Fruit fly (Drosophila melanogaster) whole organism, embryonic: ENCODE results near the gene CG13675.

Experiments
- Bdp1 ChIP-seq: fragments of 200-800 bp; sonication (Bioruptor generic); optimal IDR thresholded peaks from 3 replicates; lab custom pipeline; 2016; ENCODE audit warnings: missing biosample characterization, missing genetic modification characterization
- CG10366 ChIP-seq: fragments of 200-800 bp; sonication (Bioruptor generic); IDR thresholded peaks from 2 replicates; pipeline ENCODE4 v1.3.6; 2022; ENCODE audit warnings: missing biosample characterization, missing genetic modification characterization
- CG11695 ChIP-seq: fragments of 200-800 bp; sonication (Bioruptor generic); IDR thresholded peaks from 3 replicates; pipeline ENCODE4 v1.3.6; 2022; ENCODE audit warnings: missing biosample characterization, missing genetic modification characterization
- CG11723 ChIP-seq: fragments of 200-800 bp; sonication (Bioruptor generic); optimal IDR thresholded peaks from 2 replicates; lab custom pipeline; 2017; ENCODE audit warnings: missing biosample characterization, mild to moderate bottlenecking, missing genetic modification characterization
- CG12104 ChIP-seq: fragments of 200-800 bp; sonication (Bioruptor generic); optimal IDR thresholded peaks from 3 replicates; lab custom pipeline; 2016; ENCODE audit warnings: missing biosample characterization, missing genetic modification characterization
- CG12744 ChIP-seq: fragments of 200-800 bp; sonication (Bioruptor generic); optimal IDR thresholded peaks from 2 replicates; lab custom pipeline; 2016; ENCODE audit warnings: missing biosample characterization, missing genetic modification characterization
- CG14014 ChIP-seq: fragments of 200-800 bp; sonication (Bioruptor generic); IDR thresholded peaks from 2 replicates; pipeline ENCODE4 v1.3.6; 2022; ENCODE audit warnings: missing biosample characterization, missing genetic modification characterization
- CG14860 ChIP-seq: fragments of 200-800 bp; sonication (Bioruptor generic); IDR thresholded peaks from 3 replicates; pipeline ENCODE4 v1.3.6; 2022; ENCODE audit warnings: missing biosample characterization, missing genetic modification characterization; ENCODE audit not compliant: partially characterized antibody
- CG14965 ChIP-seq: fragments of 200-800 bp; sonication (Bioruptor generic); optimal IDR thresholded peaks from 2 replicates; lab custom pipeline; 2016; ENCODE audit warnings: missing biosample characterization, missing genetic modification characterization, borderline replicate concordance
- CG18011 ChIP-seq: fragments of 200-800 bp; sonication (Bioruptor generic); optimal IDR thresholded peaks from 2 replicates; lab custom pipeline; 2017; ENCODE audit warnings: missing biosample characterization, missing genetic modification characterization, mild to moderate bottlenecking, moderate library complexity, missing genotype
- CG2875 ChIP-seq: fragments of 200-800 bp; sonication (Bioruptor generic); optimal IDR thresholded peaks from 2 replicates; lab custom pipeline; 2017; ENCODE audit warnings: missing biosample characterization, mild to moderate bottlenecking, missing genetic modification characterization, missing genetic modification reagents
- CG31224 ChIP-seq: fragments of 200-800 bp; sonication (Bioruptor generic); IDR thresholded peaks from 2 replicates; pipeline ENCODE4 v1.3.6; 2022; ENCODE audit warnings: missing biosample characterization, missing genetic modification characterization
- CG32772 ChIP-seq: fragments of 200-800 bp; sonication (Bioruptor generic); IDR thresholded peaks from 2 replicates; pipeline ENCODE4 v1.3.6; 2022; ENCODE audit warnings: missing biosample characterization, missing genetic modification characterization
- CG3281 ChIP-seq: fragments of 200-800 bp; sonication (Bioruptor generic); optimal IDR thresholded peaks from 3 replicates; lab custom pipeline; 2017; ENCODE audit warnings: missing biosample characterization, mild to moderate bottlenecking, missing genetic modification characterization
- CG4360 ChIP-seq: fragments of 200-800 bp; sonication (Bioruptor generic); IDR thresholded peaks from 2 replicates; pipeline ENCODE4 v1.3.6; 2022; ENCODE audit warnings: missing biosample characterization, missing genetic modification characterization
- CG5953 ChIP-seq: fragments of 200-800 bp; sonication (Bioruptor generic); IDR thresholded peaks from 2 replicates; pipeline ENCODE4 v1.3.6; 2022; ENCODE audit warnings: missing biosample characterization, missing genetic modification characterization
- CG6765 ChIP-seq: fragments of 200-800 bp; sonication (Bioruptor generic); optimal IDR thresholded peaks from 3 replicates; lab custom pipeline; 2017; ENCODE audit warnings: missing biosample characterization, mild to moderate bottlenecking, missing genetic modification characterization
- CG8089 ChIP-seq: fragments of 200-800 bp; sonication (Bioruptor generic); optimal IDR thresholded peaks from 3 replicates; lab custom pipeline; 2016; ENCODE audit warnings: missing biosample characterization, missing genetic modification characterization
- CG9797 ChIP-seq: fragments of 200-800 bp; sonication (Bioruptor generic); optimal IDR thresholded peaks from 3 replicates; lab custom pipeline; 2018; ENCODE audit warnings: missing biosample characterization, mild to moderate bottlenecking, missing genetic modification characterization
- Elba2 ChIP-seq: fragments of 200-800 bp; sonication (Bioruptor generic); optimal IDR thresholded peaks from 3 replicates; lab custom pipeline; 2016; ENCODE audit warnings: missing biosample characterization, missing genetic modification characterization
- Fer1 ChIP-seq: fragments of 200-800 bp; sonication (Bioruptor generic); optimal IDR thresholded peaks from 2 replicates; lab custom pipeline; 2017; ENCODE audit warnings: missing biosample characterization, mild to moderate bottlenecking, missing genetic modification characterization
- HLH4C ChIP-seq: fragments of 200-800 bp; sonication (Bioruptor generic); IDR thresholded peaks from 3 replicates; pipeline ENCODE4 v1.3.6; 2022; ENCODE audit warnings: missing biosample characterization, missing genetic modification characterization; ENCODE audit not compliant: partially characterized antibody
- HLH54F ChIP-seq: fragments of 200-800 bp; sonication (Bioruptor generic); optimal IDR thresholded peaks from 3 replicates; lab custom pipeline; 2016; ENCODE audit warnings: missing biosample characterization, missing genetic modification characterization
- Lhr ChIP-seq: fragments of 200-800 bp; sonication (Bioruptor generic); optimal IDR thresholded peaks from 3 replicates; lab custom pipeline; 2017; ENCODE audit warnings: mild to moderate bottlenecking, missing biosample characterization, missing genetic modification reagents, missing genetic modification characterization
- MBD-R2 ChIP-seq: fragments of 200-800 bp; sonication (Bioruptor generic); IDR thresholded peaks from 2 replicates; pipeline ENCODE4 v1.3.6; 2022; ENCODE audit warnings: missing biosample characterization, missing genetic modification characterization
- Ravus ChIP-seq: fragments of 200-800 bp; sonication (Bioruptor generic); IDR thresholded peaks from 2 replicates; pipeline ENCODE4 v1.3.6; 2022; ENCODE audit warnings: missing biosample characterization, missing genetic modification characterization
- Spps ChIP-seq: fragments of 200-800 bp; sonication (Bioruptor generic); optimal IDR thresholded peaks from 2 replicates; lab custom pipeline; 2018; ENCODE audit warnings: missing biosample characterization, mild to moderate bottlenecking, missing genetic modification characterization
- TFAM ChIP-seq: fragments of 200-800 bp; sonication (Bioruptor generic); optimal IDR thresholded peaks from 2 replicates; lab custom pipeline; 2017; ENCODE audit warnings: missing biosample characterization, missing genetic modification characterization, inconsistent platforms
- Tbp ChIP-seq: fragments of >200 bp; optimal IDR thresholded peaks from 2 replicates; lab custom pipeline; 2018; ENCODE audit warnings: missing biosample characterization, missing genetic modification characterization
- Xbp1 ChIP-seq: fragments of 200-800 bp; sonication (Bioruptor generic); optimal IDR thresholded peaks from 3 replicates; lab custom pipeline; 2016; ENCODE audit warnings: missing biosample characterization, mild to moderate bottlenecking, missing genetic modification characterization
- YL-1 ChIP-seq: fragments of 200-800 bp; sonication (Bioruptor generic); optimal IDR thresholded peaks from 3 replicates; lab custom pipeline; 2017; ENCODE audit warnings: missing biosample characterization, mild to moderate bottlenecking, missing genetic modification characterization
- bab2 ChIP-seq: fragments of 200-800 bp; sonication (Bioruptor generic); optimal IDR thresholded peaks from 2 replicates; lab custom pipeline; 2016; ENCODE audit warnings: missing biosample characterization, missing genetic modification characterization
- cas ChIP-seq: fragments of 200-800 bp; sonication (Bioruptor generic); IDR thresholded peaks from 2 replicates; pipeline ENCODE4 v1.3.6; 2022; ENCODE audit warnings: missing biosample characterization, missing genetic modification characterization
- crc ChIP-seq: fragments of 200-800 bp; sonication (Bioruptor generic); optimal IDR thresholded peaks from 2 replicates; lab custom pipeline; 2016; ENCODE audit warnings: missing biosample characterization, missing genetic modification characterization
- crp ChIP-seq, 2 experiments: fragments of 200-800 bp; sonication (Bioruptor generic); optimal IDR thresholded peaks; 2 replicates in 1 of 2; 3 replicates in 1 of 2; lab custom pipeline; 2017; ENCODE audit warnings: missing biosample characterization in 2 of 2, missing genetic modification characterization in 2 of 2, mild to moderate bottlenecking in 1 of 2, moderate library complexity in 1 of 2
- disco-r ChIP-seq: fragments of 200-800 bp; sonication (Bioruptor generic); optimal IDR thresholded peaks from 2 replicates; lab custom pipeline; 2016; ENCODE audit warnings: missing biosample characterization, missing genetic modification characterization
- dmrt99B ChIP-seq: fragments of 200-800 bp; sonication (Bioruptor generic); optimal IDR thresholded peaks from 2 replicates; lab custom pipeline; 2018; ENCODE audit warnings: missing biosample characterization, mild to moderate bottlenecking, missing genetic modification characterization, moderate library complexity
- fu2 ChIP-seq: fragments of 200-800 bp; sonication (Bioruptor generic); optimal IDR thresholded peaks from 2 replicates; lab custom pipeline; 2016; ENCODE audit warnings: missing biosample characterization, missing genetic modification characterization
- gcm ChIP-seq: fragments of 200-800 bp; sonication (Bioruptor generic); optimal IDR thresholded peaks from 2 replicates; lab custom pipeline; 2019; ENCODE audit warnings: missing biosample characterization, mild to moderate bottlenecking, missing genetic modification characterization, moderate library complexity
- grn ChIP-seq: fragments of 200-800 bp; sonication (Bioruptor generic); optimal IDR thresholded peaks from 3 replicates; lab custom pipeline; 2017; ENCODE audit warnings: missing biosample characterization, missing genetic modification characterization
- gsb ChIP-seq: fragments of 200-800 bp; sonication (Bioruptor generic); IDR thresholded peaks from 2 replicates; pipeline ENCODE4 v1.3.6; 2022; ENCODE audit warnings: missing biosample characterization, missing genetic modification characterization
- kah ChIP-seq: fragments of 200-800 bp; sonication (Bioruptor generic); optimal IDR thresholded peaks from 2 replicates; lab custom pipeline; 2018; ENCODE audit warnings: missing biosample characterization, mild to moderate bottlenecking, missing genetic modification characterization
- lilli ChIP-seq: fragments of 200-800 bp; sonication (Bioruptor generic); optimal IDR thresholded peaks from 3 replicates; lab custom pipeline; 2016; ENCODE audit warnings: missing biosample characterization, missing genetic modification characterization
- pita ChIP-seq: fragments of 200-800 bp; sonication (Bioruptor generic); optimal IDR thresholded peaks from 2 replicates; lab custom pipeline; 2017; ENCODE audit warnings: missing biosample characterization, mild to moderate bottlenecking, missing genetic modification characterization
- salm ChIP-seq: fragments of 200-800 bp; sonication (Bioruptor generic); optimal IDR thresholded peaks from 2 replicates; lab custom pipeline; 2018; ENCODE audit warnings: missing biosample characterization, mild to moderate bottlenecking, missing genetic modification characterization
- tll ChIP-seq, 2 experiments: fragments of 200-800 bp in 1 of 2; fragments of >200 bp in 1 of 2; sonication (Bioruptor generic) in 1 of 2; optimal IDR thresholded peaks; 2 replicates each; lab custom pipeline; 2017 to 2019; ENCODE audit warnings: missing biosample characterization in 2 of 2, missing genetic modification characterization in 2 of 2, mild to moderate bottlenecking in 1 of 2, moderate library complexity in 1 of 2
- unpg ChIP-seq: fragments of 200-800 bp; sonication (Bioruptor generic); optimal IDR thresholded peaks from 3 replicates; lab custom pipeline; 2018; ENCODE audit warnings: missing biosample characterization, mild to moderate bottlenecking, missing genetic modification characterization, moderate library complexity
- zen2 ChIP-seq: fragments of 200-800 bp; sonication (Bioruptor generic); IDR thresholded peaks from 3 replicates; pipeline ENCODE4 v1.3.6; 2022; ENCODE audit warnings: missing biosample characterization, missing genetic modification characterization; ENCODE audit not compliant: partially characterized antibody

Gene CG13675

dm6 chr3L:8185263-8186227 lies 20.2 kb upstream of the CG13675 start (continued):
- TF ChIP-seq zen2 (no peak), Ravus (GFP tag; lab: Robert Waterston, UW) (no peak), salm (tag; lab: Kevin White, UChicago) (no peak), CG14860 (GFP tag; lab: Robert Waterston, UW) (no peak), CG8089 (GFP tag; lab: Kevin White, UChicago) (peak; percentile 35), CG14965 (GFP tag; lab: Kevin White, UChicago) (no peak), Tbp (no peak), CG9797 (GFP tag; lab: Kevin White, UChicago) (no peak), grn (GFP tag; lab: Kevin White, UChicago) (peak; percentile 99), CG6765 (GFP tag; lab: Kevin White, UChicago) (peak; percentile 4), gcm (GFP tag; lab: Kevin White, UChicago) (no peak), crc (GFP tag; lab: Kevin White, UChicago) (no peak), HLH4C (GFP tag; lab: Robert Waterston, UW) (no peak), gsb (GFP tag; lab: Robert Waterston, UW) (peak; percentile 47; the same call in 1 of the 2 replicates), pita (GFP tag; lab: Kevin White, UChicago) (no peak), CG2875 (GFP tag; lab: Kevin White, UChicago) (no peak), CG5953 (0 out of 2 replicates have a peak, but pooled peaks have one; percentile 44), bab2 (GFP tag; lab: Kevin White, UChicago) (peak; percentile 37), lilli (GFP tag; lab: Kevin White, UChicago) (peak; percentile 64), cas (no peak), MBD-R2 (peak; percentile 6; the same call in 1 of the 2 replicates), CG12104 (GFP tag; lab: Kevin White, UChicago) (peak; percentile 38), CG31224 (GFP tag; lab: Robert Waterston, UW) (0 out of 2 replicates have a peak, but pooled peaks have one; percentile 16), CG18011 (GFP tag; lab: Kevin White, UChicago) (peak; percentile 26), CG11695 (GFP tag; lab: Robert Waterston, UW) (0 out of 3 replicates have a peak, but pooled peaks have one; percentile 34), CG11723 (GFP tag; lab: Kevin White, UChicago) (no peak), CG4360 (no peak), unpg (GFP tag; lab: Kevin White, UChicago) (peak; percentile 38), disco-r (GFP tag; lab: Kevin White, UChicago) (peak; percentile 21), YL-1 (no peak), CG32772 (GFP tag; lab: Robert Waterston, UW) (peak; percentile 48), CG3281 (peak; percentile 64), kah (no peak), Elba2 (GFP tag; lab: Kevin White, UChicago) (peak; percentile 67), tll (GFP tag; optimal IDR thresholded peaks at IDR 0.05; lab: Kevin White, UChicago) (no peak), CG10366 (peak; percentile 41; the same call in 1 of the 2 replicates), Spps (tag; lab: Kevin White, UChicago) (no peak), Bdp1 (peak; percentile 3), TFAM (GFP tag; lab: Kevin White, UChicago) (no peak), Lhr (no peak), dmrt99B (no peak), HLH54F (GFP tag; lab: Kevin White, UChicago) (peak; percentile 57), CG12744 (GFP tag; lab: Kevin White, UChicago) (no peak), CG14014 (GFP tag; lab: Robert Waterston, UW) (0 out of 2 replicates have a peak, but pooled peaks have one; percentile 5), Fer1 (GFP tag; lab: Kevin White, UChicago) (peak; percentile 53), fu2 (GFP tag; lab: Kevin White, UChicago) (peak; percentile 51), crp (GFP tag; optimal IDR thresholded peaks at IDR 0.05; lab: Kevin White, UChicago) (no peak), Xbp1 (GFP tag; lab: Kevin White, UChicago) (peak; percentile 56)
